Fruit fly (Drosophila melanogaster) whole organism: Measurements from ENCODE around the gene Ent3.

ENCODE experiments used
- EcR ChIP-seq, 2 experiments: fragments of >200 bp; optimal IDR thresholded peaks; 2 replicates each; lab custom pipeline; 2017; ENCODE audit warnings: missing biosample characterization in 2 of 2, missing genetic modification characterization in 2 of 2, missing genetic modification reagents in 2 of 2
- psq ChIP-seq: fragments of >200 bp; optimal IDR thresholded peaks from 2 replicates; lab custom pipeline; 2017

dm6 chr3L:12892485-12893173 is 39.2 kb downstream of the Ent3 start, which contains the start of gene CG14118:
- no peak for TF ChIP-seq psq
- TF ChIP-seq EcR (GFP tag; optimal IDR thresholded peaks at IDR 0.05; lab: Kevin White, UChicago), result no peak
